Worm (Caenorhabditis elegans) whole organism, L3 larva: ENCODE results near the gene F54H12.8.
A peak's percentile ranks its signal among the peaks of the same experiment; 100 is the strongest.

Source experiments
- R02D3.7 ChIP-seq: fragments of 150-350 bp; optimal IDR thresholded peaks from 2 replicates; lab custom pipeline; 2014; ENCODE audit warnings: missing biosample characterization, missing genetic modification characterization
- ZK546.5 ChIP-seq: sonication (generic microtip); optimal IDR thresholded peaks from 2 replicates; lab custom pipeline; 2017; ENCODE audit warnings: missing biosample characterization, missing genetic modification characterization
- aly-2 ChIP-seq: fragments of 150-350 bp; optimal IDR thresholded peaks from 2 replicates; lab custom pipeline; 2014; ENCODE audit warnings: missing biosample characterization, missing genetic modification characterization
- ama-1 ChIP-seq: fragments of 150-350 bp; optimal IDR thresholded peaks from 2 replicates; lab custom pipeline; 2018
- ceh-16 ChIP-seq: sonication (generic microtip); optimal IDR thresholded peaks from 2 replicates; lab custom pipeline; 2017; ENCODE audit warnings: missing biosample characterization, missing genetic modification characterization
- ceh-28 ChIP-seq: fragments of 150-350 bp; optimal IDR thresholded peaks from 2 replicates; lab custom pipeline; 2014; ENCODE audit warnings: missing biosample characterization, missing genetic modification reagents, missing genetic modification characterization
- ceh-82 ChIP-seq: fragments of 150-350 bp; optimal IDR thresholded peaks from 2 replicates; lab custom pipeline; 2014; ENCODE audit warnings: missing biosample characterization, missing genetic modification characterization
- ceh-9 ChIP-seq: sonication (generic microtip); optimal IDR thresholded peaks from 2 replicates; lab custom pipeline; 2018; ENCODE audit warnings: missing biosample characterization, missing genetic modification characterization
- egl-5 ChIP-seq: fragments of 150-350 bp; optimal IDR thresholded peaks from 2 replicates; lab custom pipeline; 2017; ENCODE audit warnings: missing biosample characterization, missing genetic modification reagents, missing genetic modification characterization, inconsistent platforms
- elt-1 ChIP-seq: fragments of 150-350 bp; optimal IDR thresholded peaks from 2 replicates; lab custom pipeline; 2014; ENCODE audit warnings: missing biosample characterization, missing genetic modification characterization
- elt-2 ChIP-seq: sonication (generic microtip); optimal IDR thresholded peaks from 2 replicates; lab custom pipeline; 2016; ENCODE audit warnings: missing genetic modification reagents, mild to moderate bottlenecking, missing genetic modification characterization, missing compliant biosample characterization
- elt-3 ChIP-seq, 3 experiments: fragments of 150-350 bp in 1 of 3; sonication (generic microtip) in 2 of 3; optimal IDR thresholded peaks; 2 replicates in 2 of 3; 4 replicates in 1 of 3; lab custom pipeline; 2014 to 2017; ENCODE audit warnings: missing biosample characterization in 3 of 3, missing genetic modification characterization in 3 of 3
- eor-1 ChIP-seq, 2 experiments: fragments of 150-350 bp; optimal IDR thresholded peaks; 2 replicates each; lab custom pipeline; 2014 to 2018; ENCODE audit warnings: missing biosample characterization in 2 of 2, missing genetic modification characterization in 2 of 2
- fkh-10 ChIP-seq: sonication (generic microtip); optimal IDR thresholded peaks from 2 replicates; lab custom pipeline; 2017; ENCODE audit warnings: missing biosample characterization, missing genetic modification reagents, missing genetic modification characterization
- fkh-2 ChIP-seq: fragments of 150-350 bp; optimal IDR thresholded peaks from 2 replicates; lab custom pipeline; 2014; ENCODE audit warnings: missing biosample characterization, missing genetic modification reagents, missing genetic modification characterization
- hmg-11 ChIP-seq: sonication (generic microtip); optimal IDR thresholded peaks from 2 replicates; lab custom pipeline; 2016; ENCODE audit warnings: missing genetic modification characterization, missing compliant biosample characterization
- jun-1 ChIP-seq: fragments of 150-350 bp; optimal IDR thresholded peaks from 2 replicates; lab custom pipeline; 2014; ENCODE audit warnings: missing biosample characterization, missing genetic modification reagents, missing genetic modification characterization
- lin-15B ChIP-seq: fragments of 150-350 bp; optimal IDR thresholded peaks from 2 replicates; lab custom pipeline; 2014; ENCODE audit warnings: missing biosample characterization, missing genetic modification characterization
- lin-39 ChIP-seq: fragments of 150-350 bp; optimal IDR thresholded peaks from 2 replicates; lab custom pipeline; 2018; ENCODE audit warnings: missing biosample characterization, missing genetic modification reagents, missing genetic modification characterization
- lsy-12 ChIP-seq: sonication (generic microtip); optimal IDR thresholded peaks from 2 replicates; lab custom pipeline; 2016; ENCODE audit warnings: mild to moderate bottlenecking, missing genetic modification characterization, missing compliant biosample characterization
- mdl-1 ChIP-seq: fragments of 150-350 bp; optimal IDR thresholded peaks from 2 replicates; lab custom pipeline; 2014; ENCODE audit warnings: missing biosample characterization, missing genetic modification characterization
- nfya-1 ChIP-seq: sonication (generic microtip); optimal IDR thresholded peaks from 2 replicates; lab custom pipeline; 2017; ENCODE audit warnings: missing genetic modification characterization, mild to moderate bottlenecking, missing compliant biosample characterization, antibody characterized with exemption, moderate library complexity; ENCODE audit not compliant: insufficient read depth
- nhr-11 ChIP-seq: fragments of 150-350 bp; optimal IDR thresholded peaks from 2 replicates; lab custom pipeline; 2014; ENCODE audit warnings: missing biosample characterization, missing genetic modification characterization
- nhr-12 ChIP-seq: fragments of 150-350 bp; optimal IDR thresholded peaks from 2 replicates; lab custom pipeline; 2014; ENCODE audit warnings: missing biosample characterization, missing genetic modification characterization
- nhr-23 ChIP-seq: fragments of 150-350 bp; optimal IDR thresholded peaks from 2 replicates; lab custom pipeline; 2014; ENCODE audit warnings: missing biosample characterization, missing genetic modification reagents, missing genetic modification characterization
- nhr-237 ChIP-seq: fragments of 150-350 bp; optimal IDR thresholded peaks from 2 replicates; lab custom pipeline; 2014; ENCODE audit warnings: missing biosample characterization, missing genetic modification characterization
- nhr-25 ChIP-seq: sonication (generic microtip); optimal IDR thresholded peaks from 2 replicates; lab custom pipeline; 2017; ENCODE audit warnings: missing biosample characterization, missing genetic modification characterization
- nhr-28 ChIP-seq: fragments of 150-350 bp; optimal IDR thresholded peaks from 2 replicates; lab custom pipeline; 2014; ENCODE audit warnings: missing biosample characterization, missing genetic modification characterization
- nhr-43 ChIP-seq: sonication (generic microtip); optimal IDR thresholded peaks from 2 replicates; lab custom pipeline; 2016; ENCODE audit warnings: mild to moderate bottlenecking, missing genetic modification characterization, missing compliant biosample characterization; ENCODE audit not compliant: poor library complexity, severe bottlenecking
- nhr-67 ChIP-seq: fragments of 150-350 bp; optimal IDR thresholded peaks from 2 replicates; lab custom pipeline; 2014; ENCODE audit warnings: missing biosample characterization, missing genetic modification characterization
- nhr-77 ChIP-seq: fragments of 150-350 bp; optimal IDR thresholded peaks from 2 replicates; lab custom pipeline; 2014; ENCODE audit warnings: missing biosample characterization, missing genetic modification characterization
- pha-4 ChIP-seq: fragments of 150-350 bp; optimal IDR thresholded peaks from 2 replicates; lab custom pipeline; 2014; ENCODE audit warnings: missing biosample characterization, missing genetic modification reagents, missing genetic modification characterization
- pqm-1 ChIP-seq: fragments of 150-350 bp; optimal IDR thresholded peaks from 2 replicates; lab custom pipeline; 2017; ENCODE audit warnings: missing biosample characterization, missing genetic modification characterization, inconsistent platforms
- sea-2 ChIP-seq: fragments of 150-350 bp; sonication (generic microtip); optimal IDR thresholded peaks from 4 replicates; lab custom pipeline; 2014; ENCODE audit warnings: missing biosample characterization, missing genetic modification reagents, missing genetic modification characterization
- skn-1 ChIP-seq: fragments of 150-350 bp; optimal IDR thresholded peaks from 2 replicates; lab custom pipeline; 2014; ENCODE audit warnings: missing biosample characterization, missing genetic modification characterization
- snpc-4 ChIP-seq: fragments of 150-350 bp; optimal IDR thresholded peaks from 2 replicates; lab custom pipeline; 2014; ENCODE audit warnings: missing biosample characterization, missing genetic modification characterization
- tbx-2 ChIP-seq: sonication (generic microtip); optimal IDR thresholded peaks from 2 replicates; lab custom pipeline; 2016; ENCODE audit warnings: mild to moderate bottlenecking, missing genetic modification characterization, missing compliant biosample characterization
- unc-39 ChIP-seq: sonication (generic microtip); optimal IDR thresholded peaks from 4 replicates; lab custom pipeline; 2017; ENCODE audit warnings: missing biosample characterization, missing genetic modification characterization
- unc-62 ChIP-seq: fragments of 150-350 bp; sonication (generic microtip); optimal IDR thresholded peaks from 4 replicates; lab custom pipeline; 2014; ENCODE audit warnings: missing biosample characterization, missing genetic modification reagents, missing genetic modification characterization
- ztf-4 ChIP-seq: fragments of 150-350 bp; optimal IDR thresholded peaks from 2 replicates; lab custom pipeline; 2014; ENCODE audit warnings: missing biosample characterization, missing genetic modification characterization

Gene F54H12.8

ce11 chrIII:7973968-7974607 is 5.1 kb upstream of the F54H12.8 start:
- TF ChIP-seq ztf-4 = peak; percentile 19
- no peak for TF ChIP-seq sea-2 (GFP tag; lab: Kevin White, UChicago)
- TF ChIP-seq unc-62 (GFP tag; lab: Kevin White, UChicago) = no peak
- peak; percentile 15 for TF ChIP-seq nhr-43 (tag; lab: Kevin White, UChicago)
- TF ChIP-seq pha-4 (tag; lab: Kevin White, UChicago) = peak; percentile 71
- no peak for TF ChIP-seq nhr-12 (tag; lab: Kevin White, UChicago)
- no peak for TF ChIP-seq nhr-11 (tag; lab: Kevin White, UChicago)
- TF ChIP-seq nhr-25 (tag; lab: Kevin White, UChicago) = peak; percentile 24
- TF ChIP-seq unc-39 (tag; lab: Kevin White, UChicago) = no peak
- peak; percentile 9 for TF ChIP-seq lin-39
- peak; percentile 26 for TF ChIP-seq pqm-1 (tag; lab: Kevin White, UChicago)
- peak; percentile 54 for TF ChIP-seq elt-2 (tag; lab: Kevin White, UChicago)
- no peak for TF ChIP-seq nhr-77 (tag; lab: Kevin White, UChicago)
- TF ChIP-seq jun-1 = peak; percentile 60
- peak; percentile 42 for TF ChIP-seq skn-1
- TF ChIP-seq eor-1 (tag; optimal IDR thresholded peaks at IDR 0.05; lab: Kevin White, UChicago) = no peak
- no peak for TF ChIP-seq fkh-10 (GFP tag; lab: Kevin White, UChicago)
- no peak for TF ChIP-seq egl-5 (tag; lab: Kevin White, UChicago)

ce11 chrIII:7973201-7973767 is 4.3 kb upstream of the F54H12.8 start, which contains the start of the genes eef-1B.1 and aco-2:
Gene eef-1B.1, minus strand, starts transcription at chrIII:7973386.
Gene aco-2, plus strand, starts transcription at chrIII:7973717.
- peak; percentile 98 for TF ChIP-seq nhr-23 (tag; lab: Kevin White, UChicago)
- no peak for TF ChIP-seq fkh-2 (tag; lab: Kevin White, UChicago)
- TF ChIP-seq pqm-1 (tag; lab: Kevin White, UChicago) = peak; percentile 82
- peak; percentile 85 for TF ChIP-seq egl-5 (tag; lab: Kevin White, UChicago)
- TF ChIP-seq tbx-2 (tag; lab: Kevin White, UChicago) = peak; percentile 72
- peak; percentile 95 for TF ChIP-seq lin-15B (tag; lab: Kevin White, UChicago)
- TF ChIP-seq eor-1 (tag; optimal IDR thresholded peaks at IDR 0.05; lab: Kevin White, UChicago) = no peak
- TF ChIP-seq ceh-9 (tag; lab: Kevin White, UChicago) = no peak
- peak; percentile 85 for TF ChIP-seq R02D3.7
- TF ChIP-seq elt-2 (tag; lab: Kevin White, UChicago) = peak; percentile 78
- peak; percentile 36 for TF ChIP-seq nhr-11 (tag; lab: Kevin White, UChicago)
- peak; percentile 91 for TF ChIP-seq lsy-12 (tag; lab: Kevin White, UChicago)
- TF ChIP-seq nfya-1 (tag; lab: Kevin White, UChicago) = peak; percentile 92
- peak; percentile 37 for TF ChIP-seq aly-2
- peak; percentile 89 for TF ChIP-seq jun-1
- no peak for TF ChIP-seq nhr-67 (tag; lab: Kevin White, UChicago)
- peak; percentile 75 for TF ChIP-seq ceh-28 (tag; lab: Kevin White, UChicago)
- peak; percentile 92 for TF ChIP-seq hmg-11 (tag; lab: Kevin White, UChicago)
- TF ChIP-seq ztf-4 = peak; percentile 11
- no peak for TF ChIP-seq nhr-28 (tag; lab: Kevin White, UChicago)
- peak; percentile 54 for TF ChIP-seq fkh-10 (GFP tag; lab: Kevin White, UChicago)
- TF ChIP-seq nhr-12 (tag; lab: Kevin White, UChicago) = no peak
- peak; percentile 89 for TF ChIP-seq nhr-43 (tag; lab: Kevin White, UChicago)
- no peak for TF ChIP-seq nhr-237 (tag; lab: Kevin White, UChicago)
- TF ChIP-seq lin-39 = peak; percentile 97
- no peak for TF ChIP-seq ZK546.5 (tag; lab: Kevin White, UChicago)
- peak; percentile 85 for TF ChIP-seq snpc-4 (tag; lab: Kevin White, UChicago)
- peak; percentile 97 for TF ChIP-seq nhr-25 (tag; lab: Kevin White, UChicago)
- peak; percentile 73 for TF ChIP-seq ceh-82
- TF ChIP-seq skn-1 = peak; percentile 85
- peak; percentile 86 for TF ChIP-seq ama-1
- no peak for TF ChIP-seq ceh-16 (tag; lab: Kevin White, UChicago)
- TF ChIP-seq elt-3 (tag; optimal IDR thresholded peaks at IDR 0.05; lab: Kevin White, UChicago) = no peak
- TF ChIP-seq mdl-1 (tag; lab: Kevin White, UChicago) = peak; percentile 45
- peak; percentile 96 for TF ChIP-seq pha-4 (tag; lab: Kevin White, UChicago)
- TF ChIP-seq unc-39 (tag; lab: Kevin White, UChicago) = no peak
- TF ChIP-seq elt-1 (tag; lab: Kevin White, UChicago) = peak; percentile 28
